Fruit fly (Drosophila melanogaster) whole organism, wandering third instar larva: ENCODE results near the gene CG46467.

ENCODE experiments used
- Abd-B ChIP-seq: fragments of >200 bp; optimal IDR thresholded peaks from 2 replicates; lab custom pipeline; 2017; ENCODE audit warnings: missing biosample characterization, missing genetic modification characterization
- CG32264 ChIP-seq: fragments of 200-800 bp; sonication (Bioruptor generic); optimal IDR thresholded peaks from 2 replicates; lab custom pipeline; 2016; ENCODE audit warnings: missing biosample characterization, missing genetic modification characterization
- CrebA ChIP-seq: fragments of 200-800 bp; sonication (Bioruptor generic); optimal IDR thresholded peaks from 2 replicates; lab custom pipeline; 2016; ENCODE audit warnings: missing biosample characterization, mild to moderate bottlenecking, missing genetic modification characterization, borderline replicate concordance
- Dfd ChIP-seq: fragments of >200 bp; optimal IDR thresholded peaks from 2 replicates; lab custom pipeline; 2017; ENCODE audit warnings: missing biosample characterization, missing genetic modification characterization
- HLH106 ChIP-seq: fragments of 200-800 bp; optimal IDR thresholded peaks from 3 replicates; lab custom pipeline; 2019; ENCODE audit warnings: missing biosample characterization, mild to moderate bottlenecking, missing genetic modification characterization, moderate library complexity
- Hnf4 ChIP-seq: fragments of 200-800 bp; sonication (Bioruptor generic); optimal IDR thresholded peaks from 2 replicates; lab custom pipeline; 2016; ENCODE audit warnings: missing biosample characterization, mild to moderate bottlenecking, missing genetic modification characterization
- Hr78 ChIP-seq: fragments of >200 bp; optimal IDR thresholded peaks from 2 replicates; lab custom pipeline; 2017; ENCODE audit warnings: missing biosample characterization, missing genetic modification characterization
- Hr83 ChIP-seq: fragments of 200-300 bp; sonication (Bioruptor generic); optimal IDR thresholded peaks from 2 replicates; lab custom pipeline; 2016; ENCODE audit warnings: missing biosample characterization, mild to moderate bottlenecking, missing genetic modification characterization, moderate library complexity; ENCODE audit not compliant: poor library complexity, severe bottlenecking
- Jra ChIP-seq: sonication (Bioruptor generic); optimal IDR thresholded peaks from 2 replicates; lab custom pipeline; 2016; ENCODE audit warnings: missing biosample characterization, missing genetic modification characterization
- Myc ChIP-seq: fragments of >200 bp; optimal IDR thresholded peaks from 2 replicates; lab custom pipeline; 2017
- N ChIP-seq: fragments of >200 bp; optimal IDR thresholded peaks from 2 replicates; lab custom pipeline; 2018; ENCODE audit warnings: missing biosample characterization, missing external identifiers, missing genetic modification characterization
- Rel ChIP-seq, 2 experiments: fragments of 200-800 bp; sonication (Bioruptor generic) in 1 of 2; optimal IDR thresholded peaks; 2 replicates in 1 of 2; 3 replicates in 1 of 2; lab custom pipeline; 2016 to 2019; ENCODE audit warnings: mild to moderate bottlenecking in 2 of 2, missing biosample characterization in 2 of 2, missing genetic modification characterization in 2 of 2, moderate library complexity in 1 of 2
- Sp1 ChIP-seq: fragments of 200-800 bp; sonication (Bioruptor generic); optimal IDR thresholded peaks from 3 replicates; lab custom pipeline; 2019; ENCODE audit warnings: missing biosample characterization, mild to moderate bottlenecking, missing genetic modification characterization, moderate library complexity
- Vsx2 ChIP-seq: fragments of 200-300, 225-300 bp; sonication (Bioruptor generic); optimal IDR thresholded peaks from 2 replicates; lab custom pipeline; 2018; ENCODE audit warnings: missing biosample characterization, missing genetic modification characterization; ENCODE audit not compliant: partially characterized antibody
- br ChIP-seq: fragments of 200-800 bp; sonication (Bioruptor generic); optimal IDR thresholded peaks from 2 replicates; lab custom pipeline; 2016; ENCODE audit warnings: missing biosample characterization, missing genetic modification characterization
- dl ChIP-seq, 2 experiments: fragments of 175-275, 200-275 bp in 1 of 2; fragments of 200-275 bp in 1 of 2; sonication (Bioruptor generic); optimal IDR thresholded peaks; lab custom pipeline; 2018; ENCODE audit warnings: mild to moderate bottlenecking in 2 of 2, missing biosample characterization in 2 of 2, missing genetic modification characterization in 2 of 2, moderate library complexity in 2 of 2; ENCODE audit not compliant: partially characterized antibody in 2 of 2, insufficient read depth in 1 of 2
- dmrt93B ChIP-seq: fragments of 200-800 bp; sonication (Bioruptor generic); optimal IDR thresholded peaks from 2 replicates; lab custom pipeline; 2018; ENCODE audit warnings: missing biosample characterization, mild to moderate bottlenecking, missing genetic modification characterization
- ey ChIP-seq: fragments of 200-800 bp; sonication (Bioruptor generic); optimal IDR thresholded peaks from 2 replicates; lab custom pipeline; 2016; ENCODE audit warnings: missing biosample characterization, missing genetic modification characterization
- foxo ChIP-seq, 2 experiments: fragments of 200-800 bp; sonication (Bioruptor generic); optimal IDR thresholded peaks; 2 replicates in 1 of 2; 3 replicates in 1 of 2; lab custom pipeline; 2016 to 2017; ENCODE audit warnings: missing biosample characterization in 2 of 2, missing genetic modification characterization in 2 of 2
- fru ChIP-seq: fragments of 200-800 bp; sonication (Bioruptor generic); optimal IDR thresholded peaks from 3 replicates; lab custom pipeline; 2016; ENCODE audit warnings: missing biosample characterization, mild to moderate bottlenecking, missing genetic modification characterization
- h ChIP-seq: fragments of 200-800 bp; sonication (Bioruptor generic); optimal IDR thresholded peaks from 3 replicates; lab custom pipeline; 2016; ENCODE audit warnings: missing biosample characterization, mild to moderate bottlenecking, missing genetic modification characterization
- jim ChIP-seq: fragments of 175-275, 200-325 bp; sonication (Bioruptor generic); optimal IDR thresholded peaks from 2 replicates; lab custom pipeline; 2016; ENCODE audit warnings: missing biosample characterization, mild to moderate bottlenecking, missing genetic modification characterization
- lola ChIP-seq: fragments of >200 bp; optimal IDR thresholded peaks from 2 replicates; lab custom pipeline; 2017; ENCODE audit warnings: missing biosample characterization, missing genetic modification characterization
- psq ChIP-seq: fragments of 200-800 bp; sonication (Bioruptor generic); optimal IDR thresholded peaks from 3 replicates; lab custom pipeline; 2017; ENCODE audit warnings: missing biosample characterization, mild to moderate bottlenecking, missing genetic modification characterization, moderate library complexity
- rgr ChIP-seq: fragments of 200-800 bp; sonication (Bioruptor generic); optimal IDR thresholded peaks from 3 replicates; lab custom pipeline; 2016; ENCODE audit warnings: missing biosample characterization, mild to moderate bottlenecking, missing genetic modification characterization
- sv ChIP-seq: fragments of 200-800 bp; sonication (Bioruptor generic); optimal IDR thresholded peaks from 3 replicates; lab custom pipeline; 2016; ENCODE audit warnings: missing biosample characterization, missing genetic modification characterization
- woc ChIP-seq: sonication (Bioruptor generic); optimal IDR thresholded peaks from 2 replicates; lab custom pipeline; 2016; ENCODE audit warnings: missing biosample characterization, mild to moderate bottlenecking, missing genetic modification characterization

CG46467 gene

dm6 chr3R:9978977-9979376 lies 104.5 kb downstream of the CG46467 start:
- no peak for TF ChIP-seq Abd-B (GFP tag; lab: Kevin White, UChicago)
- no peak for TF ChIP-seq CG32264
- no peak for TF ChIP-seq Hr78 (GFP tag; lab: Kevin White, UChicago)
- no peak for TF ChIP-seq N (GFP tag; lab: Kevin White, UChicago)
- no peak for TF ChIP-seq psq (GFP tag; lab: Kevin White, UChicago)
- no peak for TF ChIP-seq Vsx2 (GFP tag; lab: Kevin White, UChicago)
- TF ChIP-seq Hnf4 (GFP tag; lab: Kevin White, UChicago): no peak
- TF ChIP-seq dmrt93B (GFP tag; lab: Kevin White, UChicago): no peak

dm6 chr3R:9985585-9986393 lies 111.3 kb downstream of the CG46467 start, which contains the start of gene Art4:
TSS of gene Art4 (minus strand) at chr3R:9986060.
- TF ChIP-seq N (GFP tag; lab: Kevin White, UChicago) (peak; percentile 6), rgr (GFP tag; lab: Kevin White, UChicago) (peak; percentile 17), fru (GFP tag; lab: Kevin White, UChicago) (peak; percentile 39), Dfd (GFP tag; lab: Kevin White, UChicago) (peak; percentile 50), foxo (GFP tag; optimal IDR thresholded peaks at IDR 0.05; lab: Kevin White, UChicago) (peak in 1 of 2 experiments; percentile 51), h (GFP tag; lab: Kevin White, UChicago) (peak; percentile 40), dmrt93B (GFP tag; lab: Kevin White, UChicago) (peak; percentile 8), CG32264 (no peak), br (GFP tag; lab: Kevin White, UChicago) (peak; percentile 39), Hr83 (GFP tag; lab: Kevin White, UChicago) (no peak), ey (peak; percentile 40), dl (GFP tag; optimal IDR thresholded peaks at IDR 0.05; lab: Kevin White, UChicago; ENCODE audit: insufficient read depth in 1 of 2, partially characterized antibody in 2 of 2) (no peak), psq (GFP tag; lab: Kevin White, UChicago) (peak; percentile 26), jim (GFP tag; lab: Kevin White, UChicago) (no peak), Hnf4 (GFP tag; lab: Kevin White, UChicago) (peak; percentile 54), lola (GFP tag; lab: Kevin White, UChicago) (no peak), Myc (lab: Kevin White, UChicago) (peak; percentile 88), HLH106 (tag; lab: Kevin White, UChicago) (peak; percentile 39), woc (GFP tag; lab: Kevin White, UChicago) (peak; percentile 58), Hr78 (GFP tag; lab: Kevin White, UChicago) (no peak), Jra (GFP tag; lab: Kevin White, UChicago) (peak; percentile 37), sv (GFP tag; lab: Kevin White, UChicago) (peak; percentile 24)

DNA sequence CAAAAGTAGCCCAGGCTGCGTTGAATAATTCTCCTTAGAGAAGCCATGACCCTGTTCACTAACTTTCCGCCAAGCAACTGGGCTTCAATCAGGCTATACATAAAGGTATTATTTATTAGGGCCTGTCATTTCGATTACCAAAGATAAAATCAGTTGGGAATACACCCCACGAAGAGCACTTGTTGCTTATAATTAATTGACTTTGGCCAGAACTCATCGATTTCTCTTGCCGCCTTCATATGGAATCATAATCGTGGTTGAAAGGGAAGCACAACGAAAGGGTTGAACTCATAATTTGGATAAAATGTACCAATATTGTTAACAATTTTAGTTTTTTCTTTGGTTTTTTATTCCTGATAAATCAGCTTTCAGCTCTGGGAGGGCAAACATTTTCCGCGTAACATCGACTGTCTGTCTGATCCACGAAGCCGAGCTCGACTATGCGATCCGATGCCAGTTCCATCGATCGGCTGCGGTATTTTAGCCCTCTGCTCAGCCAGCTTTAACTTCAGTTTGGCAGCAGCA lies 122.3 kb downstream of the CG46467 start, which contains the start of the genes Gr85a and Spn85F:
Gene Gr85a (minus strand): TSS at position 101 of the 525 bp plus-strand sequence.
Gene Spn85F (plus strand): TSS at position 475 of the 525 bp plus-strand sequence.
- no peak for TF ChIP-seq Myc (lab: Kevin White, UChicago)
- TF ChIP-seq Abd-B (GFP tag; lab: Kevin White, UChicago): no peak
- no peak for TF ChIP-seq fru (GFP tag; lab: Kevin White, UChicago)
- no peak for TF ChIP-seq Hnf4 (GFP tag; lab: Kevin White, UChicago)
- TF ChIP-seq woc (GFP tag; lab: Kevin White, UChicago): no peak
- TF ChIP-seq Sp1 (GFP tag; lab: Kevin White, UChicago): no peak
- no peak for TF ChIP-seq CrebA (GFP tag; lab: Kevin White, UChicago)

DNA sequence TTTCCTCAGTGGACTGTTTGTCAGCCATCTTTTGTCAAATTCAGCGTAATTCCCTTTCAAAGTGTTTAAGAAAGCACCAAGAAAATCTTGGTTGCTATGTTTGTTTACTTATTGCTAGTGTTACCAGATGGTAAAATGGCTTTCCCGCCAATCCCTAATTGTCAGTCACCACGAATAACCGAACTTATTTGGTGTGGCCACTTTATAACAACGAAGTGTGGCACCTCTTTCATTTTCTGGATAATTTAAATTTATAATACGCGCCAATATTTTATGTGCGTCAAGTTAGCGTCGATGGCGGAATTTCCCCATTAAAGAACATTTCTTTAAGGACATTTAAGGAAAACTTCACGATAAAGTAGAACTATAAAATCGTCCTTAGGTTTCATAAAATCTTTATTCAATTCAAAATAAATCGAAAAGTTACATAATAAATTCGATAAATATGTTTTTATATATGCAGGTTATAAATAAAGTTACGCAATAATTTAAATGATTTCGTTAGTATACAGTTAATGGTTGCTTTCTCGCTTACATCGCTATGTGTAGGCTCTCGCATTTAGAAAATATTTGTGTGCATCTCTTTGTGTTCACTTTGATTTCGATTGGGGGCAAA lies 126.8 kb downstream of the CG46467 start, which contains the start of gene CG5359:
Gene CG5359 (minus strand): TSS at position 103 of the 616 bp plus-strand sequence.
- TF ChIP-seq Hr83 (GFP tag; lab: Kevin White, UChicago): no peak
- peak in 1 of 2 experiments; percentile 3 for TF ChIP-seq foxo (GFP tag; optimal IDR thresholded peaks at IDR 0.05; lab: Kevin White, UChicago)
- no peak for TF ChIP-seq Dfd (GFP tag; lab: Kevin White, UChicago)
- no peak for TF ChIP-seq Rel (GFP tag; optimal IDR thresholded peaks at IDR 0.05; lab: Kevin White, UChicago)
- peak; percentile 32 for TF ChIP-seq Rel (tag; optimal IDR thresholded peaks at IDR 0.05; lab: Kevin White, UChicago)
- TF ChIP-seq ey: no peak
